Fruit fly (Drosophila melanogaster): Measurements from ENCODE around the gene wol.
A peak's percentile ranks its signal among the peaks of the same experiment; 100 is the strongest.

Gene wol

dm6 chr2L:8305409-8305808 is 2.6 kb upstream of the wol start, which contains the start of gene CG7840 (continued):
- TF ChIP-seq CG3995 (GFP tag; optimal IDR thresholded peaks at IDR 0.05) (peak; percentile 77), nerfin-2 (GFP tag; IDR thresholded peaks at IDR 0.05; ENCODE audit: partially characterized antibody) (peak; percentile 78), CoRest (tag; optimal IDR thresholded peaks at IDR 0.05) (peak; percentile 3), Dp (GFP tag; optimal IDR thresholded peaks at IDR 0.05) (peak; percentile 88), CG16813 (GFP tag; IDR thresholded peaks at IDR 0.05; ENCODE audit: partially characterized antibody) (peak; percentile 82), slou (GFP tag; optimal IDR thresholded peaks at IDR 0.05) (no peak), mld (GFP tag; IDR thresholded peaks at IDR 0.05; ENCODE audit: partially characterized antibody) (peak; percentile 78), Ssrp (tag; optimal IDR thresholded peaks at IDR 0.05) (no peak), Scr (GFP tag; IDR thresholded peaks at IDR 0.05; ENCODE audit: partially characterized antibody) (peak; percentile 88), CG12071 (GFP tag; optimal IDR thresholded peaks at IDR 0.05) (no peak), Rfx (GFP tag; IDR thresholded peaks at IDR 0.05) (no peak), hb (GFP tag; IDR thresholded peaks at IDR 0.05; ENCODE audit: partially characterized antibody) (peak; percentile 54; the same call in 2 of the 3 replicates), Med (GFP tag) (peak; percentile 57), dan (GFP tag; IDR thresholded peaks at IDR 0.05) (no peak), z (GFP tag; IDR thresholded peaks at IDR 0.05) (no peak), CG6791 (GFP tag; IDR thresholded peaks at IDR 0.05; ENCODE audit: partially characterized antibody) (peak; percentile 93), Meics (GFP tag; optimal IDR thresholded peaks at IDR 0.05) (peak; percentile 74), crp (GFP tag; optimal IDR thresholded peaks at IDR 0.05) (no peak), bbx (GFP tag; IDR thresholded peaks at IDR 0.05; ENCODE audit: partially characterized antibody) (peak; percentile 91), sna (GFP tag; IDR thresholded peaks at IDR 0.05; ENCODE audit: partially characterized antibody) (peak; percentile 82), E2f2 (GFP tag; IDR thresholded peaks at IDR 0.05) (peak; percentile 93), tx (GFP tag; optimal IDR thresholded peaks at IDR 0.05) (no peak), CG7963 (GFP tag; IDR thresholded peaks at IDR 0.05; ENCODE audit: partially characterized antibody) (peak; percentile 83), gro (GFP tag; optimal IDR thresholded peaks at IDR 0.05) (no peak), MESR4 (GFP tag; optimal IDR thresholded peaks at IDR 0.05) (peak; percentile 57), vvl (GFP tag; IDR thresholded peaks at IDR 0.05) (peak; percentile 45), trem (tag; optimal IDR thresholded peaks at IDR 0.05) (peak; percentile 32), tna (GFP tag; IDR thresholded peaks at IDR 0.05; ENCODE audit: partially characterized antibody) (peak; percentile 78), YL-1 (GFP tag; optimal IDR thresholded peaks at IDR 0.05) (peak; percentile 38), fd3F (GFP tag; optimal IDR thresholded peaks at IDR 0.05) (no peak), Sry-δ (GFP tag; optimal IDR thresholded peaks at IDR 0.05) (peak; percentile 83), BEAF-32 (GFP tag; optimal IDR thresholded peaks at IDR 0.05) (peak; percentile 80), chinmo (GFP tag; IDR thresholded peaks at IDR 0.05; ENCODE audit: partially characterized antibody) (peak; percentile 78; the same call in 2 of the 4 replicates)

dm6 chr2L:8304635-8305034 is 1.9 kb upstream of the wol start:
- TF ChIP-seq Trl (optimal IDR thresholded peaks at IDR 0.05) (no peak), Trl (GFP tag; optimal IDR thresholded peaks at IDR 0.05) (no peak), CkIIα-i1 (GFP tag; IDR thresholded peaks at IDR 0.05) (no peak), Elba2 (GFP tag; optimal IDR thresholded peaks at IDR 0.05) (peak; percentile 96), E2f1 (GFP tag; IDR thresholded peaks at IDR 0.05) (no peak), CG1647 (GFP tag; optimal IDR thresholded peaks at IDR 0.05) (no peak), sens (GFP tag) (peak; percentile 32), GATAe (GFP tag; conservative IDR thresholded peaks at IDR 0.05) (no peak), bab2 (GFP tag; optimal IDR thresholded peaks at IDR 0.05) (no peak), insv (GFP tag; optimal IDR thresholded peaks at IDR 0.05) (peak in 1 of 2 experiments; percentile 90), HLH3B (GFP tag; IDR thresholded peaks at IDR 0.05) (0 out of 2 replicates have a peak, but pooled peaks have one; percentile 16), CG11723 (GFP tag; optimal IDR thresholded peaks at IDR 0.05) (no peak)
